Fruit fly (Drosophila melanogaster) whole organism, prepupa: ENCODE data around the gene CG4968.

ENCODE experiments used
- CG10631 ChIP-seq: fragments of 200-800 bp; sonication (Bioruptor generic); optimal IDR thresholded peaks from 2 replicates; lab custom pipeline; 2016; ENCODE audit warnings: missing biosample characterization, missing genetic modification characterization
- CG10669 ChIP-seq: fragments of 200-800 bp; sonication (Bioruptor generic); optimal IDR thresholded peaks from 3 replicates; lab custom pipeline; 2018; ENCODE audit warnings: missing biosample characterization, mild to moderate bottlenecking, missing genetic modification characterization, moderate library complexity
- CG11902 ChIP-seq: fragments of 200-800 bp; sonication (Bioruptor generic); optimal IDR thresholded peaks from 3 replicates; lab custom pipeline; 2016; ENCODE audit warnings: missing biosample characterization, missing genetic modification characterization
- CG1621 ChIP-seq: fragments of 200-800 bp; sonication (Bioruptor generic); optimal IDR thresholded peaks from 3 replicates; lab custom pipeline; 2018; ENCODE audit warnings: missing biosample characterization, mild to moderate bottlenecking, missing genetic modification characterization
- CG34406 ChIP-seq: fragments of 200-800 bp; sonication (Bioruptor generic); optimal IDR thresholded peaks from 3 replicates; lab custom pipeline; 2016; ENCODE audit warnings: missing biosample characterization, missing genetic modification characterization
- CG7368 ChIP-seq: fragments of 200-800 bp; sonication (Bioruptor generic); optimal IDR thresholded peaks from 3 replicates; lab custom pipeline; 2016; ENCODE audit warnings: missing biosample characterization, missing genetic modification characterization
- CG9139 ChIP-seq: fragments of 200-800 bp; sonication (Bioruptor generic); optimal IDR thresholded peaks from 3 replicates; lab custom pipeline; 2017; ENCODE audit warnings: missing biosample characterization, mild to moderate bottlenecking, missing genetic modification characterization
- Ets21C ChIP-seq: fragments of 200-800 bp; sonication (Bioruptor generic); optimal IDR thresholded peaks from 3 replicates; lab custom pipeline; 2016; ENCODE audit warnings: missing biosample characterization, missing genetic modification characterization
- Sox15 ChIP-seq: fragments of 200-800 bp; sonication (Bioruptor generic); optimal IDR thresholded peaks from 3 replicates; lab custom pipeline; 2016; ENCODE audit warnings: missing biosample characterization, missing genetic modification characterization
- esn ChIP-seq: fragments of 200-800 bp; sonication (Bioruptor generic); optimal IDR thresholded peaks from 2 replicates; lab custom pipeline; 2016; ENCODE audit warnings: missing biosample characterization, mild to moderate bottlenecking, missing genetic modification characterization, moderate library complexity
- fd59A ChIP-seq: fragments of 200-800 bp; sonication (Bioruptor generic); optimal IDR thresholded peaks from 2 replicates; lab custom pipeline; 2017; ENCODE audit warnings: missing biosample characterization, mild to moderate bottlenecking, missing genetic modification characterization, missing genetic modification reagents
- net ChIP-seq: fragments of 200-800 bp; sonication (Bioruptor generic); optimal IDR thresholded peaks from 3 replicates; lab custom pipeline; 2016; ENCODE audit warnings: missing biosample characterization, missing genetic modification characterization
- spab ChIP-seq: fragments of 200-800 bp; sonication (Bioruptor generic); optimal IDR thresholded peaks from 2 replicates; lab custom pipeline; 2017; ENCODE audit warnings: missing biosample characterization, mild to moderate bottlenecking, missing genetic modification characterization, missing genetic modification reagents

DNA sequence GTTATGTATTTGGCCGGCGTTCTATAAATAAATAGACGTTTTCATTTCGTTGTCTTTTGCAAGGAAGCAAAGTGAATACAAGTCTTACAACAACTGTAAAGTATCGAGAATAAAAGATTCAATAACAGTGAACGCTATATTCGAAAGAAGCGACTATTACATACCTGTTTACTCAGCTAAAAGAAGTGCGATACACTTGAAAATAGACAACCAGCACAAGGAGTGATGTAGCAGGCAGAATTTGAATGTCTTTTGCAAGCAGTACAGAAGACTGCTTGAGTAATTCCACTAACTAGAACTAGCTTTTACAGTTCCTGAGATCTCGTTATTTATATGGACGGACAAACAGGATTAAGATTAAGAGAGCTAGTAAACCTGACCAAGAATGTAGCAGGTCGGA is 8.4 kb upstream of the CG4968 start:
- no peak for TF ChIP-seq CG34406 (GFP tag; lab: Kevin White, UChicago)
- no peak for TF ChIP-seq esn (GFP tag; lab: Kevin White, UChicago)
- TF ChIP-seq CG10669 = no peak
- no peak for TF ChIP-seq CG9139 (GFP tag; lab: Kevin White, UChicago)
- no peak for TF ChIP-seq CG7368
- TF ChIP-seq CG10631 = no peak
- TF ChIP-seq Sox15 (GFP tag; lab: Kevin White, UChicago) = no peak
- TF ChIP-seq Ets21C (GFP tag; lab: Kevin White, UChicago) = no peak
- TF ChIP-seq fd59A = no peak
- TF ChIP-seq spab (GFP tag; lab: Kevin White, UChicago) = no peak
- TF ChIP-seq CG11902 (GFP tag; lab: Kevin White, UChicago) = no peak
- TF ChIP-seq CG1621 (tag; lab: Kevin White, UChicago) = no peak
- TF ChIP-seq net (GFP tag; lab: Kevin White, UChicago) = no peak
